Worm (Caenorhabditis elegans) whole organism, early embryonic: Measurements from ENCODE around the gene plg-1.

ENCODE experiments used
- B0310.2 ChIP-seq: sonication (generic microtip); optimal IDR thresholded peaks from 2 replicates; lab custom pipeline; 2016; ENCODE audit warnings: mild to moderate bottlenecking, missing genetic modification characterization, missing compliant biosample characterization
- aly-1 ChIP-seq: sonication (generic microtip); optimal IDR thresholded peaks from 2 replicates; lab custom pipeline; 2016; ENCODE audit warnings: missing genetic modification characterization, missing compliant biosample characterization
- ama-1 ChIP-seq: fragments of 150-350 bp; optimal IDR thresholded peaks from 2 replicates; lab custom pipeline; 2014
- flt-1 ChIP-seq: fragments of 200-800 bp; sonication (Bioruptor generic); IDR thresholded peaks from 2 replicates; pipeline ENCODE4 v1.3.6; 2022; ENCODE audit warnings: missing genetic modification characterization, missing compliant biosample characterization
- hmbx-1 ChIP-seq: sonication (generic microtip); optimal IDR thresholded peaks from 2 replicates; lab custom pipeline; 2016; ENCODE audit warnings: mild to moderate bottlenecking, missing genetic modification characterization, missing compliant biosample characterization
- hmg-4 ChIP-seq: fragments of 200-800 bp; sonication (Bioruptor generic); optimal IDR thresholded peaks from 2 replicates; lab custom pipeline; 2018; ENCODE audit warnings: mild to moderate bottlenecking, missing genetic modification characterization, missing compliant biosample characterization
- hnd-1 ChIP-seq: sonication (generic microtip); optimal IDR thresholded peaks from 2 replicates; lab custom pipeline; 2016; ENCODE audit warnings: missing genetic modification characterization, missing compliant biosample characterization
- pes-1 ChIP-seq: fragments of 200-800 bp; sonication (Bioruptor generic); IDR thresholded peaks from 2 replicates; pipeline ENCODE4 v1.3.6; 2022; ENCODE audit warnings: missing genetic modification reagents, missing genetic modification characterization, missing compliant biosample characterization
- scrt-1 ChIP-seq: fragments of 200-800 bp; sonication (Bioruptor generic); IDR thresholded peaks from 2 replicates; pipeline ENCODE4 v1.3.6; 2022; ENCODE audit warnings: missing genetic modification characterization, missing compliant biosample characterization
- sea-1 ChIP-seq: fragments of 200-800 bp; sonication (Bioruptor generic); conservative IDR thresholded peaks from 2 replicates; pipeline ENCODE4 v1.3.6; 2022; ENCODE audit warnings: missing genetic modification characterization, missing compliant biosample characterization
- tbx-11 ChIP-seq: fragments of 200-800 bp; sonication (Bioruptor generic); IDR thresholded peaks from 2 replicates; pipeline ENCODE4 v1.3.6; 2022; ENCODE audit warnings: missing genetic modification characterization, missing compliant biosample characterization

ce11 chrIII:8882333-8882732 is 30.3 kb downstream of the plg-1 start:
- no peak for TF ChIP-seq flt-1 (GFP tag; lab: Robert Waterston, UW)
- TF ChIP-seq tbx-11 (GFP tag; lab: Robert Waterston, UW): no peak
- TF ChIP-seq hmbx-1: no peak
- TF ChIP-seq ama-1 (lab: Kevin White, UChicago): no peak
- no peak for TF ChIP-seq aly-1 (tag; lab: Kevin White, UChicago)
- TF ChIP-seq hmg-4: no peak
- no peak for TF ChIP-seq sea-1 (GFP tag; lab: Robert Waterston, UW)
- no peak for TF ChIP-seq hnd-1
- no peak for TF ChIP-seq scrt-1
- TF ChIP-seq B0310.2 (tag; lab: Kevin White, UChicago): no peak
- no peak for TF ChIP-seq pes-1
